Worm (Caenorhabditis elegans) whole organism, late embryonic: ENCODE measurements around the gene lgc-40.

Experiments
- C08G9.2 ChIP-seq: sonication (generic microtip); optimal IDR thresholded peaks from 2 replicates; lab custom pipeline; 2016; ENCODE audit warnings: mild to moderate bottlenecking, missing genetic modification characterization, moderate library complexity, missing compliant biosample characterization
- T23F11.4 ChIP-seq: fragments of 200-800 bp; sonication (Bioruptor generic); optimal IDR thresholded peaks from 2 replicates; lab custom pipeline; 2018; ENCODE audit warnings: mild to moderate bottlenecking, missing genetic modification characterization, missing compliant biosample characterization
- Y22D7AL.16 ChIP-seq: sonication (generic microtip); optimal IDR thresholded peaks from 2 replicates; lab custom pipeline; 2016; ENCODE audit warnings: missing genetic modification characterization, missing compliant biosample characterization
- ahr-1 ChIP-seq: sonication (generic microtip); optimal IDR thresholded peaks from 2 replicates; lab custom pipeline; 2016; ENCODE audit warnings: missing genetic modification characterization, missing compliant biosample characterization
- ceh-14 ChIP-seq: sonication (generic microtip); optimal IDR thresholded peaks from 2 replicates; lab custom pipeline; 2016; ENCODE audit warnings: missing genotype, missing genetic modification characterization, missing compliant biosample characterization
- ceh-18 ChIP-seq: sonication (generic microtip); optimal IDR thresholded peaks from 2 replicates; lab custom pipeline; 2016; ENCODE audit warnings: missing genetic modification characterization, missing compliant biosample characterization
- ceh-19 ChIP-seq: fragments of 200-800 bp; sonication (Bioruptor generic); optimal IDR thresholded peaks from 2 replicates; lab custom pipeline; 2018; ENCODE audit warnings: mild to moderate bottlenecking, missing genetic modification characterization, missing compliant biosample characterization
- ceh-22 ChIP-seq: sonication (generic microtip); optimal IDR thresholded peaks from 2 replicates; lab custom pipeline; 2017; ENCODE audit warnings: missing biosample characterization, missing genetic modification characterization
- ceh-30 ChIP-seq: fragments of 150-350 bp; optimal IDR thresholded peaks from 2 replicates; lab custom pipeline; 2014; ENCODE audit warnings: missing biosample characterization, missing genetic modification characterization
- ceh-34 ChIP-seq: sonication (generic microtip); optimal IDR thresholded peaks from 2 replicates; lab custom pipeline; 2016; ENCODE audit warnings: mild to moderate bottlenecking, missing genetic modification characterization, missing compliant biosample characterization
- ceh-45 ChIP-seq: fragments of 200-800 bp; sonication (Bioruptor generic); IDR thresholded peaks from 2 replicates; pipeline ENCODE4 v1.3.6; 2022; ENCODE audit warnings: missing genetic modification reagents, missing genetic modification characterization, missing compliant biosample characterization
- ceh-6 ChIP-seq: fragments of 200-800 bp; sonication (Bioruptor generic); optimal IDR thresholded peaks from 2 replicates; lab custom pipeline; 2018; ENCODE audit warnings: mild to moderate bottlenecking, missing genetic modification characterization, missing compliant biosample characterization
- dve-1 ChIP-seq: sonication (generic microtip); optimal IDR thresholded peaks from 2 replicates; lab custom pipeline; 2017; ENCODE audit warnings: antibody characterized with exemption, mild to moderate bottlenecking, missing genetic modification characterization, missing compliant biosample characterization
- gmeb-2 ChIP-seq: sonication (generic microtip); optimal IDR thresholded peaks from 2 replicates; lab custom pipeline; 2016; ENCODE audit warnings: missing genetic modification characterization, inconsistent platforms, missing compliant biosample characterization
- hlh-30 ChIP-seq: sonication (generic microtip); optimal IDR thresholded peaks from 2 replicates; lab custom pipeline; 2017; ENCODE audit warnings: antibody characterized with exemption, missing genetic modification characterization, missing compliant biosample characterization; ENCODE audit not compliant: insufficient read depth
- hlh-6 ChIP-seq: sonication (generic microtip); optimal IDR thresholded peaks from 2 replicates; lab custom pipeline; 2016; ENCODE audit warnings: missing genotype, missing genetic modification characterization, missing compliant biosample characterization
- hlh-8 ChIP-seq: sonication (generic microtip); optimal IDR thresholded peaks from 2 replicates; lab custom pipeline; 2016; ENCODE audit warnings: missing genotype, missing genetic modification characterization, missing compliant biosample characterization
- madf-2 ChIP-seq: sonication (generic microtip); optimal IDR thresholded peaks from 2 replicates; lab custom pipeline; 2017; ENCODE audit warnings: missing genetic modification characterization, missing compliant biosample characterization
- mec-3 ChIP-seq: sonication (generic microtip); optimal IDR thresholded peaks from 2 replicates; lab custom pipeline; 2016; ENCODE audit warnings: borderline replicate concordance, missing genetic modification characterization, missing compliant biosample characterization
- nfya-1 ChIP-seq: sonication (generic microtip); optimal IDR thresholded peaks from 2 replicates; lab custom pipeline; 2017; ENCODE audit warnings: missing genetic modification characterization, mild to moderate bottlenecking, missing compliant biosample characterization, antibody characterized with exemption, moderate library complexity
- npax-4 ChIP-seq: sonication (generic microtip); optimal IDR thresholded peaks from 2 replicates; lab custom pipeline; 2016; ENCODE audit warnings: missing genetic modification characterization, missing compliant biosample characterization
- odd-2 ChIP-seq: sonication (generic microtip); optimal IDR thresholded peaks from 2 replicates; lab custom pipeline; 2017; ENCODE audit warnings: antibody characterized with exemption, mild to moderate bottlenecking, missing genetic modification characterization, missing compliant biosample characterization
- pax-1 ChIP-seq: fragments of 150-350 bp; optimal IDR thresholded peaks from 2 replicates; lab custom pipeline; 2014; ENCODE audit warnings: missing biosample characterization, missing genetic modification characterization
- pha-2 ChIP-seq: sonication (generic microtip); optimal IDR thresholded peaks from 2 replicates; lab custom pipeline; 2017; ENCODE audit warnings: mild to moderate bottlenecking, missing genetic modification characterization, missing compliant biosample characterization
- pqm-1 ChIP-seq: sonication (generic microtip); optimal IDR thresholded peaks from 2 replicates; lab custom pipeline; 2016; ENCODE audit warnings: missing genetic modification characterization, missing compliant biosample characterization
- pros-1 ChIP-seq: fragments of 150-350 bp; optimal IDR thresholded peaks from 2 replicates; lab custom pipeline; 2014; ENCODE audit warnings: missing biosample characterization, missing genetic modification reagents, missing genetic modification characterization
- rnt-1 ChIP-seq: sonication (generic microtip); optimal IDR thresholded peaks from 2 replicates; lab custom pipeline; 2016; ENCODE audit warnings: missing genetic modification characterization, missing compliant biosample characterization
- sox-2 ChIP-seq: fragments of 200-800 bp; sonication (Bioruptor generic); IDR thresholded peaks from 2 replicates; pipeline ENCODE4 v1.3.6; 2022; ENCODE audit warnings: missing genetic modification reagents, missing genetic modification characterization, missing compliant biosample characterization
- sox-4 ChIP-seq: sonication (generic microtip); optimal IDR thresholded peaks from 2 replicates; lab custom pipeline; 2017; ENCODE audit warnings: mild to moderate bottlenecking, missing genetic modification characterization, inconsistent platforms, missing compliant biosample characterization
- tbx-2 ChIP-seq: sonication (generic microtip); optimal IDR thresholded peaks from 2 replicates; lab custom pipeline; 2016; ENCODE audit warnings: missing genetic modification characterization, missing compliant biosample characterization
- ttx-3 ChIP-seq: sonication (generic microtip); optimal IDR thresholded peaks from 2 replicates; lab custom pipeline; 2016; ENCODE audit warnings: missing genetic modification reagents, missing genetic modification characterization, missing compliant biosample characterization
- unc-3 ChIP-seq, 2 experiments: fragments of 200-800 bp in 1 of 2; sonication (Bioruptor generic) in 1 of 2; sonication (generic microtip) in 1 of 2; conservative IDR thresholded peaks in 1 of 2; optimal IDR thresholded peaks in 1 of 2; 2 replicates each; pipeline versions ENCODE4 v1.3.6 to Lab custom; 2016 to 2022; ENCODE audit warnings: missing compliant biosample characterization in 2 of 2, missing genetic modification characterization in 2 of 2, missing genetic modification reagents in 1 of 2
- unc-42 ChIP-seq: sonication (generic microtip); optimal IDR thresholded peaks from 2 replicates; lab custom pipeline; 2016; ENCODE audit warnings: missing genotype, missing genetic modification characterization, missing compliant biosample characterization

The lgc-40 gene

ce11 chrX:2359797-2360196 is at the start of gene lgc-40:
lgc-40 (plus strand) TSS chrX:2360097.
- TF ChIP-seq sox-4 (tag; lab: Kevin White, UChicago) (no peak), gmeb-2 (no peak), mec-3 (tag; lab: Kevin White, UChicago) (no peak), tbx-2 (tag; lab: Kevin White, UChicago) (no peak), pha-2 (tag; lab: Kevin White, UChicago) (no peak), ceh-6 (no peak), npax-4 (tag; lab: Kevin White, UChicago) (no peak), sox-2 (GFP tag; lab: Robert Waterston, UW) (no peak), nfya-1 (tag; lab: Kevin White, UChicago) (no peak), unc-3 (GFP tag; conservative IDR thresholded peaks at IDR 0.05; lab: Robert Waterston, UW) (no peak), unc-3 (tag; optimal IDR thresholded peaks at IDR 0.05; lab: Kevin White, UChicago) (no peak), ceh-14 (tag; lab: Kevin White, UChicago) (no peak), ceh-34 (no peak), ceh-22 (no peak)

- TF ChIP-seq hlh-30 (tag; lab: Kevin White, UChicago) (peak; percentile 51), pros-1 (no peak)
Measured at ce11 chrX:2316205-2316604, 43.7 kb upstream of the lgc-40 start.

- TF ChIP-seq ceh-6 (no peak), rnt-1 (tag; lab: Kevin White, UChicago) (no peak), ceh-30 (tag; lab: Kevin White, UChicago) (no peak), odd-2 (tag; lab: Kevin White, UChicago) (no peak), ttx-3 (no peak)
Measured at ce11 chrX:2316859-2317258, 43.0 kb upstream of the lgc-40 start.

ce11 chrX:2317480-2317879 is 42.4 kb upstream of the lgc-40 start:
- TF ChIP-seq hlh-6 (tag; lab: Kevin White, UChicago) = no peak
- TF ChIP-seq madf-2 (tag; lab: Kevin White, UChicago) = no peak
- TF ChIP-seq hlh-8 (tag; lab: Kevin White, UChicago) = no peak
- TF ChIP-seq unc-42 = no peak
- no peak for TF ChIP-seq pha-2 (tag; lab: Kevin White, UChicago)
- no peak for TF ChIP-seq ceh-45 (GFP tag; lab: Robert Waterston, UW)
- no peak for TF ChIP-seq Y22D7AL.16
- no peak for TF ChIP-seq ceh-19 (GFP tag; lab: Kevin White, UChicago)
- TF ChIP-seq rnt-1 (tag; lab: Kevin White, UChicago) = no peak

- TF ChIP-seq pqm-1 (tag; lab: Kevin White, UChicago) = no peak
- no peak for TF ChIP-seq Y22D7AL.16
- no peak for TF ChIP-seq ahr-1 (tag; lab: Kevin White, UChicago)
- TF ChIP-seq T23F11.4 (GFP tag; lab: Kevin White, UChicago) = no peak
- TF ChIP-seq pros-1 = no peak
- TF ChIP-seq ceh-30 (tag; lab: Kevin White, UChicago) = no peak
- no peak for TF ChIP-seq unc-42
- no peak for TF ChIP-seq ceh-18
- no peak for TF ChIP-seq dve-1 (tag; lab: Kevin White, UChicago)
- TF ChIP-seq C08G9.2 (tag; lab: Kevin White, UChicago) = no peak
- no peak for TF ChIP-seq unc-3 (GFP tag; conservative IDR thresholded peaks at IDR 0.05; lab: Robert Waterston, UW)
- TF ChIP-seq unc-3 (tag; optimal IDR thresholded peaks at IDR 0.05; lab: Kevin White, UChicago) = no peak
- TF ChIP-seq hlh-6 (tag; lab: Kevin White, UChicago) = no peak
- TF ChIP-seq nfya-1 (tag; lab: Kevin White, UChicago) = no peak
- TF ChIP-seq pax-1 (tag; lab: Kevin White, UChicago) = no peak
- TF ChIP-seq ttx-3 = no peak
Measured at ce11 chrX:2319238-2319637, 40.7 kb upstream of the lgc-40 start, which contains the start of gene aakg-4. aakg-4 (minus strand) TSS chrX:2319338.
